Fruit fly (Drosophila melanogaster) Kc167 (cell line): Measurements from ENCODE around the gene CG6163.

Experiments used
- Myc ChIP-seq: fragments of >200 bp; optimal IDR thresholded peaks from 2 replicates; lab custom pipeline; 2017; ENCODE audit warnings: missing external identifiers
- Sin3A ChIP-seq: fragments of >200 bp; optimal IDR thresholded peaks from 2 replicates; lab custom pipeline; 2018; ENCODE audit warnings: missing external identifiers
- h ChIP-seq: fragments of >200 bp; optimal IDR thresholded peaks from 3 replicates; lab custom pipeline; 2018; ENCODE audit warnings: missing external identifiers
- insv ChIP-seq: fragments of >200 bp; optimal IDR thresholded peaks from 3 replicates; lab custom pipeline; 2018; ENCODE audit warnings: missing external identifiers
- psq ChIP-seq: fragments of >200 bp; optimal IDR thresholded peaks from 2 replicates; lab custom pipeline; 2017; ENCODE audit warnings: missing external identifiers

DNA sequence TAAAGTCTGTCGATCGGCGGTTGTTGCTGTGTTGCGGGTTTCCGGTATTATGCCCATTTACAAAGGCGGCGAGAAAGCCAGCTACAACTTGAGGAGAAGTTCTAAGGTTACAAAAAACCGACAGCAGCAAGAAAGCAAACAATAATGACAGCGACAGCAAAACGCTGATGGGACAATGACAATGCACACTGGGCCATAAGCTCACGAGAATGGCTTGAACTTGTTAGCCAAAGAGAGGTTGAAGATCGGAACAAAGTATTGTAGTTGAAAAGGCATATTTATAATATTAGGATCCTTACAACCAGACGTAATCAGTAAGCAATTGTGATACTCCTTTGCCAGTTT, 15.7 kb upstream of the CG6163 start:
- TF ChIP-seq Sin3A (lab: Kevin White, UChicago) (no peak), psq (lab: Kevin White, UChicago) (no peak), Myc (lab: Kevin White, UChicago) (no peak), h (lab: Kevin White, UChicago) (no peak), insv (lab: Kevin White, UChicago) (no peak)
